Worm (Caenorhabditis elegans) whole organism, midembryonic: ENCODE data around the gene aaim-1.

Source experiments
- T22C8.4 ChIP-seq: fragments of 200-800 bp; sonication (Bioruptor generic); IDR thresholded peaks from 2 replicates; pipeline ENCODE4 v1.3.6; 2022; ENCODE audit warnings: missing genetic modification characterization, missing compliant biosample characterization
- cog-1 ChIP-seq: sonication (generic microtip); optimal IDR thresholded peaks from 2 replicates; lab custom pipeline; 2016; ENCODE audit warnings: missing genetic modification characterization, missing compliant biosample characterization
- klf-2 ChIP-seq: fragments of 200-800 bp; sonication (Bioruptor generic); conservative IDR thresholded peaks from 2 replicates; pipeline ENCODE4 v1.3.6; 2022; ENCODE audit warnings: missing genetic modification reagents, missing genetic modification characterization, missing compliant biosample characterization
- med-1 ChIP-seq: sonication (generic microtip); optimal IDR thresholded peaks from 2 replicates; lab custom pipeline; 2017; ENCODE audit warnings: missing genetic modification characterization, mild to moderate bottlenecking, missing compliant biosample characterization, antibody characterized with exemption, missing genetic modification reagents; ENCODE audit not compliant: insufficient read depth
- tab-1 ChIP-seq: fragments of 200-800 bp; sonication (Bioruptor generic); IDR thresholded peaks from 2 replicates; pipeline ENCODE4 v1.3.6; 2022; ENCODE audit warnings: missing genetic modification characterization, missing compliant biosample characterization
- ztf-23 ChIP-seq: fragments of 200-800 bp; sonication (Bioruptor generic); IDR thresholded peaks from 2 replicates; pipeline ENCODE4 v1.3.6; 2022; ENCODE audit warnings: missing genetic modification reagents, missing genetic modification characterization, missing compliant biosample characterization

ce11 chrX:6518537-6518936 is 43.7 kb downstream of the aaim-1 start, which contains the start of gene ets-4:
- TF ChIP-seq med-1, result no peak
- no peak for TF ChIP-seq ztf-23
- no peak for TF ChIP-seq T22C8.4
- TF ChIP-seq tab-1 (GFP tag; lab: Robert Waterston, UW), result no peak
- no peak for TF ChIP-seq klf-2 (GFP tag; lab: Robert Waterston, UW)
- TF ChIP-seq cog-1 (tag; lab: Kevin White, UChicago), result no peak
